Fruit fly (Drosophila melanogaster) whole organism, wandering third instar larva: ENCODE measurements around the gene CG34176.

Source experiments
- Abd-B ChIP-seq: fragments of >200 bp; optimal IDR thresholded peaks from 2 replicates; lab custom pipeline; 2017; ENCODE audit warnings: missing biosample characterization, missing genetic modification characterization
- CrebA ChIP-seq: fragments of 200-800 bp; sonication (Bioruptor generic); optimal IDR thresholded peaks from 2 replicates; lab custom pipeline; 2016; ENCODE audit warnings: missing biosample characterization, mild to moderate bottlenecking, missing genetic modification characterization, borderline replicate concordance
- Hnf4 ChIP-seq: fragments of 200-800 bp; sonication (Bioruptor generic); optimal IDR thresholded peaks from 2 replicates; lab custom pipeline; 2016; ENCODE audit warnings: missing biosample characterization, mild to moderate bottlenecking, missing genetic modification characterization
- Hr78 ChIP-seq: fragments of >200 bp; optimal IDR thresholded peaks from 2 replicates; lab custom pipeline; 2017; ENCODE audit warnings: missing biosample characterization, missing genetic modification characterization
- Myc ChIP-seq: fragments of >200 bp; optimal IDR thresholded peaks from 2 replicates; lab custom pipeline; 2017
- OdsH ChIP-seq: fragments of 200-800 bp; sonication (Bioruptor generic); optimal IDR thresholded peaks from 2 replicates; lab custom pipeline; 2016; ENCODE audit warnings: missing biosample characterization, mild to moderate bottlenecking, missing genetic modification characterization
- Sp1 ChIP-seq: fragments of 200-800 bp; sonication (Bioruptor generic); optimal IDR thresholded peaks from 3 replicates; lab custom pipeline; 2019; ENCODE audit warnings: missing biosample characterization, mild to moderate bottlenecking, missing genetic modification characterization, moderate library complexity
- br ChIP-seq: fragments of 200-800 bp; sonication (Bioruptor generic); optimal IDR thresholded peaks from 2 replicates; lab custom pipeline; 2016; ENCODE audit warnings: missing biosample characterization, missing genetic modification characterization
- brk ChIP-seq: fragments of 200-800 bp; sonication (Bioruptor generic); optimal IDR thresholded peaks from 2 replicates; lab custom pipeline; 2016; ENCODE audit warnings: missing biosample characterization, mild to moderate bottlenecking, missing genetic modification characterization
- dmrt93B ChIP-seq: fragments of 200-800 bp; sonication (Bioruptor generic); optimal IDR thresholded peaks from 2 replicates; lab custom pipeline; 2018; ENCODE audit warnings: missing biosample characterization, mild to moderate bottlenecking, missing genetic modification characterization
- foxo ChIP-seq, 2 experiments: fragments of 200-800 bp; sonication (Bioruptor generic); optimal IDR thresholded peaks; 2 replicates in 1 of 2; 3 replicates in 1 of 2; lab custom pipeline; 2016 to 2017; ENCODE audit warnings: missing biosample characterization in 2 of 2, missing genetic modification characterization in 2 of 2
- h ChIP-seq: fragments of 200-800 bp; sonication (Bioruptor generic); optimal IDR thresholded peaks from 3 replicates; lab custom pipeline; 2016; ENCODE audit warnings: missing biosample characterization, mild to moderate bottlenecking, missing genetic modification characterization
- pan ChIP-seq: fragments of >200 bp; optimal IDR thresholded peaks from 2 replicates; lab custom pipeline; 2017
- psq ChIP-seq: fragments of 200-800 bp; sonication (Bioruptor generic); optimal IDR thresholded peaks from 3 replicates; lab custom pipeline; 2017; ENCODE audit warnings: missing biosample characterization, mild to moderate bottlenecking, missing genetic modification characterization, moderate library complexity
- rgr ChIP-seq: fragments of 200-800 bp; sonication (Bioruptor generic); optimal IDR thresholded peaks from 3 replicates; lab custom pipeline; 2016; ENCODE audit warnings: missing biosample characterization, mild to moderate bottlenecking, missing genetic modification characterization
- sv ChIP-seq: fragments of 200-800 bp; sonication (Bioruptor generic); optimal IDR thresholded peaks from 3 replicates; lab custom pipeline; 2016; ENCODE audit warnings: missing biosample characterization, missing genetic modification characterization

CG34176 gene

dm6 chr2L:4053421-4054091, 49.7 kb downstream of the CG34176 start:
- TF ChIP-seq Sp1 (GFP tag; lab: Kevin White, UChicago) (peak; percentile 37), foxo (GFP tag; optimal IDR thresholded peaks at IDR 0.05; lab: Kevin White, UChicago) (peak in 1 of 2 experiments; percentile 34), pan (lab: Kevin White, UChicago) (no peak), h (GFP tag; lab: Kevin White, UChicago) (peak; percentile 24), Hnf4 (GFP tag; lab: Kevin White, UChicago) (no peak), rgr (GFP tag; lab: Kevin White, UChicago) (no peak), Abd-B (GFP tag; lab: Kevin White, UChicago) (no peak), CrebA (no peak), sv (peak; percentile 48), Hr78 (GFP tag; lab: Kevin White, UChicago) (no peak), Myc (lab: Kevin White, UChicago) (no peak), brk (GFP tag; lab: Kevin White, UChicago) (no peak), OdsH (GFP tag; lab: Kevin White, UChicago) (peak; percentile 54), dmrt93B (GFP tag; lab: Kevin White, UChicago) (no peak), br (GFP tag; lab: Kevin White, UChicago) (peak; percentile 9), psq (GFP tag; lab: Kevin White, UChicago) (peak; percentile 36)
